Worm (Caenorhabditis elegans): ENCODE measurements around the gene drr-2.

Gene drr-2

ce11 chrIII:13607833-13608232 is 35.5 kb downstream of the drr-2 start, which contains the start of gene shpk-1 (continued):
- TF ChIP-seq bed-2 (GFP tag; IDR thresholded peaks at IDR 0.05) (no peak), xnd-1 (tag; optimal IDR thresholded peaks at IDR 0.05) (no peak), tbx-9 (tag; optimal IDR thresholded peaks at IDR 0.05; ENCODE audit: borderline replicate concordance) (no peak), dpff-1 (tag; optimal IDR thresholded peaks at IDR 0.05) (no peak), snpc-4 (GFP tag; optimal IDR thresholded peaks at IDR 0.05) (no peak), snpc-4 (tag; optimal IDR thresholded peaks at IDR 0.05) (no peak), F57A8.1 (GFP tag; optimal IDR thresholded peaks at IDR 0.05) (no peak), Y95B8A.8 (GFP tag; IDR thresholded peaks at IDR 0.05) (no peak), rec-8 (tag; optimal IDR thresholded peaks at IDR 0.05) (no peak), ztf-3 (GFP tag; optimal IDR thresholded peaks at IDR 0.05) (no peak), fkh-3 (tag; optimal IDR thresholded peaks at IDR 0.05) (no peak), atf-7 (tag; optimal IDR thresholded peaks at IDR 0.05) (peak; percentile 77), B0019.2 (GFP tag; conservative IDR thresholded peaks at IDR 0.05) (no peak), unc-62 (GFP tag; optimal IDR thresholded peaks at IDR 0.05) (no peak), egl-18 (GFP tag; IDR thresholded peaks at IDR 0.05) (no peak), madf-3 (GFP tag; IDR thresholded peaks at IDR 0.05) (no peak), T07F8.4 (tag; optimal IDR thresholded peaks at IDR 0.05) (no peak), madf-10 (tag; optimal IDR thresholded peaks at IDR 0.05) (no peak), Y56A3A.18 (GFP tag; IDR thresholded peaks at IDR 0.05) (no peak), sea-2 (GFP tag; IDR thresholded peaks at IDR 0.05) (no peak), chd-7 (tag; optimal IDR thresholded peaks at IDR 0.05) (no peak), lsl-1 (GFP tag; optimal IDR thresholded peaks at IDR 0.05) (no peak), B0336.3 (GFP tag; IDR thresholded peaks at IDR 0.05) (0 out of 2 replicates have a peak, but pooled peaks have one; percentile 22), F22D6.2 (tag; optimal IDR thresholded peaks at IDR 0.05) (no peak), egl-44 (GFP tag; IDR thresholded peaks at IDR 0.05) (0 out of 2 replicates have a peak, but pooled peaks have one; percentile 30), him-1 (tag; optimal IDR thresholded peaks at IDR 0.05) (no peak), nfya-2 (GFP tag; IDR thresholded peaks at IDR 0.05) (no peak), lsy-27 (tag; optimal IDR thresholded peaks at IDR 0.05; ENCODE audit: borderline replicate concordance, insufficient read depth) (no peak), nfyb-1 (GFP tag; IDR thresholded peaks at IDR 0.05) (peak; percentile 64; the same call in 1 of the 2 replicates), nhr-120 (GFP tag; IDR thresholded peaks at IDR 0.05) (no peak), Y79H2A.3 (GFP tag; conservative IDR thresholded peaks at IDR 0.05) (no peak), dox-1 (GFP tag; IDR thresholded peaks at IDR 0.05) (0 out of 2 replicates have a peak, but pooled peaks have one; percentile 37)

ce11 chrIII:13606865-13607264 is 36.5 kb downstream of the drr-2 start:
- TF ChIP-seq ceh-91 (GFP tag; IDR thresholded peaks at IDR 0.05) (no peak), nhr-27 (tag; optimal IDR thresholded peaks at IDR 0.05) (no peak), ceh-79 (tag; optimal IDR thresholded peaks at IDR 0.05) (no peak), nhr-179 (tag; optimal IDR thresholded peaks at IDR 0.05) (no peak), cebp-2 (GFP tag; IDR thresholded peaks at IDR 0.05) (no peak), hlh-26 (GFP tag; conservative IDR thresholded peaks at IDR 0.05) (no peak), tbx-9 (tag; optimal IDR thresholded peaks at IDR 0.05; ENCODE audit: borderline replicate concordance) (no peak), ztf-18 (tag; optimal IDR thresholded peaks at IDR 0.05) (no peak), ztf-25 (GFP tag; IDR thresholded peaks at IDR 0.05) (no peak), B0019.2 (GFP tag; conservative IDR thresholded peaks at IDR 0.05) (no peak), nhr-120 (GFP tag; IDR thresholded peaks at IDR 0.05) (no peak)
